Fruit fly (Drosophila melanogaster): ENCODE measurements around the gene Tpt.
A peak's percentile ranks its signal among the peaks of the same experiment; 100 is the strongest.

Gene Tpt

DNA sequence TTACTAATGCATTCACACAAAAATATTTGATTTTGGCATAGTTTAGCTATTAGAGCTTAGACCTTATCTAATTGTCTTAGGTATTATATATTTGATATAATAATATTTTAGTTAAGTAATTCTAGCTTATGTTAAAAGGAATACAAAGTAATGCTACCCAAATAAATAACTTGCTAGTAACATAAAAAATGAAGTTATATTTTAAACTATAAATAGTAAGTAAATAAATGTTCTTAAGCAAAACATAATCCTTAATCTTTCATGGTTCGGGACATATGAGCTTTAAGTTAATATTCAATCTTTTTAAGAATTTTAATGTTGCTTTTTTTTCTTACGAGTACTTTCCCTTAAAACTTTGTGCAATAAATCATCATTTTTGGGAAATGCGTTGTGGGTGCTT, 18.1 kb upstream of the Tpt start:
- TF ChIP-seq CG14655 (GFP tag; optimal IDR thresholded peaks at IDR 0.05) (no peak), CG8301 (tag; optimal IDR thresholded peaks at IDR 0.05) (peak; percentile 24), Ets98B (GFP tag; IDR thresholded peaks at IDR 0.05) (no peak), CG9948 (tag; optimal IDR thresholded peaks at IDR 0.05) (peak; percentile 7), Pif1B (GFP tag; optimal IDR thresholded peaks at IDR 0.05) (peak; percentile 20), CG15710 (tag; optimal IDR thresholded peaks at IDR 0.05) (peak; percentile 21), fd96Ca (GFP tag; IDR thresholded peaks at IDR 0.05) (no peak), CG4496 (GFP tag; IDR thresholded peaks at IDR 0.05) (no peak), D1 (tag; optimal IDR thresholded peaks at IDR 0.05) (peak; percentile 18), CG32121 (GFP tag; IDR thresholded peaks at IDR 0.05) (no peak), CG8159 (tag; optimal IDR thresholded peaks at IDR 0.05) (peak; percentile 40), Pif1A (GFP tag; optimal IDR thresholded peaks at IDR 0.05) (no peak), rn (GFP tag; IDR thresholded peaks at IDR 0.05) (no peak), CG34367 (tag; optimal IDR thresholded peaks at IDR 0.05) (no peak), EcR (GFP tag; optimal IDR thresholded peaks at IDR 0.05) (no peak), CG13204 (GFP tag; optimal IDR thresholded peaks at IDR 0.05) (no peak), gl (tag; optimal IDR thresholded peaks at IDR 0.05) (no peak), CG17806 (tag; optimal IDR thresholded peaks at IDR 0.05) (peak; percentile 15)

DNA sequence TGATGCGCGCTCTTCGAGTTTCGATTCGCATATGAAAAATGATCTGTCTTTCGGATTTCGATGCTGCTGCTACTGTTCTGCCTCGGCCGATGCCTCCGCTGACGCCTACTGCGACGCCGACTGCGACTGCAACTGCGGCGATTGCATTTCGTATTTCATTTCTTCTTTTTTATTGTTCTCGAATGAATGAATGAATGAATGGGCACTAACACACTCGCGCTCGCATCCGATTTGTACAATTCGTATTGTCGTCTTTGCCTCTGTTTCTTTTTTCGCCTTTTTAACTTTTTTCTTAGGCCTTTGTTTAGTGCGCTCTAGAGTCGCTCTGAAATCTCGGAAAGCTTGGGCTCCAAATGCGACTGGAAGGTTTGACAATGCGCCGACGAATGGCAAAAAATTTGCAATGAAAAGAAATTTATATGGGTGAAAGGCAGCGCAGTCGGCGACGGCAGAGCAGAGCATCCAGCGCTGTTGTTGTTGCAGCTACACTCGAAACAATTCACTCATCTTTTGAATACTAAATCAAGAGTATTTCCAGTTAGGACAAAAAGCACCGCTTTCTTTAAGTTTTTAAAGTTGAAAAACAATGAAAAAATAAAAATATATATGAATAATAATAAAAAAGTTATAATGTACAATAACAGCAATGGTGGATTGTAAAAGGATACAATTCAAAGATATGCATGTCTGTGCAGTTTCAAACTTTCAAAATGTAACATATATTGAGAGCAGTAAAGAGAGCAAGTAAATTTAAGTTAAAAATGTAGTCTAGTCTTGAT, 16.9 kb upstream of the Tpt start, which contains the start of gene CG32354:
TSS of gene CG32354 (minus strand) at position 398 of the 779 bp plus-strand sequence.
- no peak for TF ChIP-seq D1 (tag; optimal IDR thresholded peaks at IDR 0.05)
- no peak for TF ChIP-seq EcR (GFP tag; optimal IDR thresholded peaks at IDR 0.05)
- no peak for TF ChIP-seq CG34367 (tag; optimal IDR thresholded peaks at IDR 0.05)
- peak; percentile 16 for TF ChIP-seq CG8301 (tag; optimal IDR thresholded peaks at IDR 0.05)
- no peak for TF ChIP-seq CG10348 (GFP tag; IDR thresholded peaks at IDR 0.05)
- peak; percentile 10 for TF ChIP-seq Pif1A (GFP tag; optimal IDR thresholded peaks at IDR 0.05)
- no peak for TF ChIP-seq CG32121 (GFP tag; IDR thresholded peaks at IDR 0.05)
- no peak for TF ChIP-seq fd96Ca (GFP tag; IDR thresholded peaks at IDR 0.05)
- no peak for TF ChIP-seq Pif1B (GFP tag; optimal IDR thresholded peaks at IDR 0.05)
- peak; percentile 46 for TF ChIP-seq CG14655 (GFP tag; optimal IDR thresholded peaks at IDR 0.05)
- peak; percentile 24; the same call in 1 of the 2 replicates for TF ChIP-seq CG12605 (GFP tag; IDR thresholded peaks at IDR 0.05)
- TF ChIP-seq CG15710 (tag; optimal IDR thresholded peaks at IDR 0.05): no peak
- peak; percentile 63 for TF ChIP-seq gl (tag; optimal IDR thresholded peaks at IDR 0.05)
- no peak for TF ChIP-seq rn (GFP tag; IDR thresholded peaks at IDR 0.05)
- no peak for TF ChIP-seq CG13204 (GFP tag; optimal IDR thresholded peaks at IDR 0.05)
- peak; percentile 3 for TF ChIP-seq CG8159 (tag; optimal IDR thresholded peaks at IDR 0.05)
- 0 out of 3 replicates have a peak, but pooled peaks have one; percentile 20 for TF ChIP-seq CG4496 (GFP tag; IDR thresholded peaks at IDR 0.05)
- no peak for TF ChIP-seq Snoo (tag; optimal IDR thresholded peaks at IDR 0.05)
- TF ChIP-seq Ets98B (GFP tag; IDR thresholded peaks at IDR 0.05): no peak; the same call in 1 of the 2 replicates
- TF ChIP-seq CG9948 (tag; optimal IDR thresholded peaks at IDR 0.05): no peak
- no peak for TF ChIP-seq CG17806 (tag; optimal IDR thresholded peaks at IDR 0.05)

DNA sequence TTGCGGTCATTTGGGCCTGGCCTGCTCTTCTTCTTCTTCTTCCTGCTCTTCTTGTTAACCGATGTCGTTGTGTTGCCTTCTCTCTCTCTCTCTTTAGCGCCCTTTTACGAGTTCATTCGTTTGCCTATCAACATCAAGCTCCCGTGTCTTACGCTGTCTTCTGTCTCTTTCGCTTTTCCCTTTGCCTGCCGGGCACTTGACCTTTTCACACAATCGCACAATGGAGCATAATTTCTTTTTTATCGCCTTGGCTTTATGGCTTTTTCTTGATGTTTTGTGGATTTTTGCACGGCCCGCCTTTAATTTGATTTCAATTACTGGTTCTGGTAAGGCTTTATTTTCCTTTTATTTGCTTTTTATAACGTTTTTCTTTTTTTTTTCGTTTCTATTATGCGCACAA, 16.3 kb upstream of the Tpt start:
- peak; percentile 32 for TF ChIP-seq EcR (GFP tag; optimal IDR thresholded peaks at IDR 0.05)
- TF ChIP-seq fd96Ca (GFP tag; IDR thresholded peaks at IDR 0.05): no peak

DNA sequence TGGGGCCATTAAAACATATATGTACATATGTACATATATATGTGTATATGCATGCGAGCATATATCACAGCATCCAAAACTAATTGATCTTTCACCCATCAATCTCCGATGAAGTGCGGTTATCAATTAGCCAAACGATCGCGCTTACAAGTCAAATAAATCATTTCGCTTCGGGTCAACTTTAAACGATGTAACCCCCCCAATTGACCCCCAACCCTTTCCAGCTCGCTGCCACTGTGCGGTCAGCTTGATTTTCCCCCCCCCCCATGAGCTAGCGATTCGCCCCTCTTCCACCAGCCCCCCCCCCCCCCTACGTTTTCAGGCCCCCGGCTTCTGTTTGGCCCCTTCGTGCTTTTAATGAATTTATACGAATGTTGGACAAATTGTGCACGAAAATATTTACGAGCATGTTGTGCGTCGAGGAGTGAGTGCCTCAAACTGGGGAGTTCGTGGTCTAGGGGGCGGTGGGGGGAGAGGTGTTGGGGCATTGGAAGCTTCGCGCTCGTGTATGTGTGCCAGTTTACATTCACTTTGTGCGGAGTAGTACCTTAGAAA, 14.6 kb upstream of the Tpt start:
- TF ChIP-seq rn (GFP tag; IDR thresholded peaks at IDR 0.05): no peak
- TF ChIP-seq CG12605 (GFP tag; IDR thresholded peaks at IDR 0.05): no peak
- no peak for TF ChIP-seq Snoo (tag; optimal IDR thresholded peaks at IDR 0.05)
- no peak for TF ChIP-seq CG13204 (GFP tag; optimal IDR thresholded peaks at IDR 0.05)
- TF ChIP-seq CG17806 (tag; optimal IDR thresholded peaks at IDR 0.05): no peak
- TF ChIP-seq EcR (GFP tag; optimal IDR thresholded peaks at IDR 0.05): no peak
- TF ChIP-seq D1 (tag; optimal IDR thresholded peaks at IDR 0.05): no peak
- no peak for TF ChIP-seq CG15710 (tag; optimal IDR thresholded peaks at IDR 0.05)
- TF ChIP-seq CG4496 (GFP tag; IDR thresholded peaks at IDR 0.05): no peak
- TF ChIP-seq Pif1A (GFP tag; optimal IDR thresholded peaks at IDR 0.05): no peak

DNA sequence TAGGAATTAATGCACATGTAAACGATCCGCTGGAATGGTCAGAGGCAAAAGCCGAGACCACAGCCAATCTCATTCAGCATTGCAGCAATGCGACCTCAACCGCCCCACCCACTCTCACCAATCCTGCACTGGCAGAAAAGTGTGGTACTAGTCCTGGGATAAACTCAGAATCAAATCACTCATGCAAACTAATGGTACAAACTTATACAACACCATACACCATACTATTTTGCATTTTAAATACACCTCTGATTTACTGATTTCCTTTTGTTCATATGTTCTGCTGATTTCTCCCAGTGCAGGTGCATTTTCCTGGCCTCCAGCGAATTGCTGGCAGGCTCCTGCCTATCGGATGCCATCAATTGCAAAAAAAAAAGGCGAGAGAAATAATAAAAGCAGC, 13.9 kb upstream of the Tpt start:
- peak; percentile 76 for TF ChIP-seq CG17806 (tag; optimal IDR thresholded peaks at IDR 0.05)
- no peak for TF ChIP-seq EcR (GFP tag; optimal IDR thresholded peaks at IDR 0.05)
- TF ChIP-seq CG10348 (GFP tag; IDR thresholded peaks at IDR 0.05): peak; percentile 33; the same call in 1 of the 2 replicates
- no peak for TF ChIP-seq CG13204 (GFP tag; optimal IDR thresholded peaks at IDR 0.05)
- peak; percentile 86 for TF ChIP-seq CG12605 (GFP tag; IDR thresholded peaks at IDR 0.05)
- peak; percentile 96 for TF ChIP-seq fd96Ca (GFP tag; IDR thresholded peaks at IDR 0.05)
- TF ChIP-seq Pif1B (GFP tag; optimal IDR thresholded peaks at IDR 0.05): peak; percentile 74
- peak; percentile 84 for TF ChIP-seq rn (GFP tag; IDR thresholded peaks at IDR 0.05)
- peak; percentile 94 for TF ChIP-seq CG32121 (GFP tag; IDR thresholded peaks at IDR 0.05)
- TF ChIP-seq Ets98B (GFP tag; IDR thresholded peaks at IDR 0.05): peak; percentile 94
- TF ChIP-seq Snoo (tag; optimal IDR thresholded peaks at IDR 0.05): peak; percentile 38
- TF ChIP-seq CG9948 (tag; optimal IDR thresholded peaks at IDR 0.05): peak; percentile 74
- peak; percentile 92 for TF ChIP-seq CG8301 (tag; optimal IDR thresholded peaks at IDR 0.05)
- TF ChIP-seq Pif1A (GFP tag; optimal IDR thresholded peaks at IDR 0.05): peak; percentile 88
- TF ChIP-seq gl (tag; optimal IDR thresholded peaks at IDR 0.05): peak; percentile 35
- TF ChIP-seq CG14655 (GFP tag; optimal IDR thresholded peaks at IDR 0.05): peak; percentile 92
- peak; percentile 69 for TF ChIP-seq CG34367 (tag; optimal IDR thresholded peaks at IDR 0.05)
- TF ChIP-seq CG15710 (tag; optimal IDR thresholded peaks at IDR 0.05): peak; percentile 67
- peak; percentile 96 for TF ChIP-seq CG4496 (GFP tag; IDR thresholded peaks at IDR 0.05)
- peak; percentile 71 for TF ChIP-seq CG8159 (tag; optimal IDR thresholded peaks at IDR 0.05)
- no peak for TF ChIP-seq D1 (tag; optimal IDR thresholded peaks at IDR 0.05)

Measured in whole organism, pupa.